Worm (Caenorhabditis elegans) whole organism, young adult: ENCODE results near the gene C25H3.7.

Experiments
- B0035.1 ChIP-seq: sonication (generic microtip); optimal IDR thresholded peaks from 2 replicates; lab custom pipeline; 2016; ENCODE audit warnings: missing genetic modification characterization, mild to moderate bottlenecking, missing compliant biosample characterization, missing genotype, missing genetic modification reagents
- B0261.1 ChIP-seq: sonication (generic microtip); optimal IDR thresholded peaks from 2 replicates; lab custom pipeline; 2016; ENCODE audit warnings: mild to moderate bottlenecking, missing genetic modification characterization, moderate library complexity, missing compliant biosample characterization
- C17E4.6 ChIP-seq: fragments of 200-800 bp; sonication (Bioruptor generic); IDR thresholded peaks from 2 replicates; pipeline ENCODE4 v1.3.6; 2022; ENCODE audit warnings: missing genetic modification reagents, missing genetic modification characterization, missing compliant biosample characterization
- F10E7.11 ChIP-seq: sonication (generic microtip); optimal IDR thresholded peaks from 2 replicates; lab custom pipeline; 2017; ENCODE audit warnings: mild to moderate bottlenecking, missing genetic modification characterization, moderate library complexity, missing compliant biosample characterization
- F37B4.10 ChIP-seq: fragments of 200-800 bp; sonication (Bioruptor generic); IDR thresholded peaks from 2 replicates; pipeline ENCODE4 v1.3.6; 2022; ENCODE audit warnings: missing genetic modification characterization, missing compliant biosample characterization
- F55B11.4 ChIP-seq: sonication (generic microtip); optimal IDR thresholded peaks from 2 replicates; lab custom pipeline; 2016; ENCODE audit warnings: missing compliant biosample characterization, missing genetic modification characterization, borderline replicate concordance; ENCODE audit not compliant: insufficient read depth
- F57A8.1 ChIP-seq: fragments of 200-800 bp; sonication (Bioruptor generic); optimal IDR thresholded peaks from 2 replicates; lab custom pipeline; 2018; ENCODE audit warnings: mild to moderate bottlenecking, missing genetic modification characterization, moderate library complexity, missing compliant biosample characterization
- K11D2.4 ChIP-seq: fragments of 200-800 bp; sonication (Bioruptor generic); IDR thresholded peaks from 2 replicates; pipeline ENCODE4 v1.3.6; 2022; ENCODE audit warnings: missing genetic modification reagents, missing genetic modification characterization, missing compliant biosample characterization
- Y53G8AR.9 ChIP-seq: fragments of 200-800 bp; sonication (Bioruptor generic); conservative IDR thresholded peaks from 2 replicates; pipeline ENCODE4 v1.3.6; 2022; ENCODE audit warnings: missing genetic modification reagents, missing genetic modification characterization, missing compliant biosample characterization
- Y56A3A.18 ChIP-seq: fragments of 200-800 bp; sonication (Bioruptor generic); IDR thresholded peaks from 2 replicates; pipeline ENCODE4 v1.3.6; 2022; ENCODE audit warnings: missing genetic modification reagents, missing genetic modification characterization, missing compliant biosample characterization
- Y79H2A.3 ChIP-seq: fragments of 200-800 bp; sonication (Bioruptor generic); conservative IDR thresholded peaks from 2 replicates; pipeline ENCODE4 v1.3.6; 2022; ENCODE audit warnings: missing genetic modification reagents, missing genetic modification characterization, missing compliant biosample characterization
- Y95B8A.8 ChIP-seq: fragments of 200-800 bp; sonication (Bioruptor generic); IDR thresholded peaks from 2 replicates; pipeline ENCODE4 v1.3.6; 2022; ENCODE audit warnings: missing genetic modification reagents, missing genetic modification characterization, missing compliant biosample characterization
- akir-1 ChIP-seq: fragments of 200-800 bp; sonication (Bioruptor generic); optimal IDR thresholded peaks from 2 replicates; lab custom pipeline; 2018; ENCODE audit warnings: mild to moderate bottlenecking, missing genetic modification characterization, moderate library complexity, missing compliant biosample characterization
- cebp-1 ChIP-seq, 2 experiments: fragments of 200-800 bp in 1 of 2; sonication (Bioruptor generic) in 1 of 2; sonication (generic microtip) in 1 of 2; IDR thresholded peaks in 1 of 2; optimal IDR thresholded peaks in 1 of 2; 2 replicates each; pipeline versions ENCODE4 v1.3.6 to Lab custom; 2017 to 2022; ENCODE audit warnings: missing compliant biosample characterization in 2 of 2, missing genetic modification characterization in 2 of 2, mild to moderate bottlenecking in 1 of 2, missing genetic modification reagents in 1 of 2, moderate library complexity in 1 of 2
- ceh-40 ChIP-seq: fragments of 200-800 bp; sonication (Bioruptor generic); IDR thresholded peaks from 2 replicates; pipeline ENCODE4 v1.3.6; 2022; ENCODE audit warnings: missing genetic modification characterization, missing compliant biosample characterization
- ceh-58 ChIP-seq: fragments of 200-800 bp; sonication (Bioruptor generic); IDR thresholded peaks from 2 replicates; pipeline ENCODE4 v1.3.6; 2022; ENCODE audit warnings: missing genetic modification characterization, missing compliant biosample characterization
- ceh-79 ChIP-seq: sonication (generic microtip); optimal IDR thresholded peaks from 2 replicates; lab custom pipeline; 2017; ENCODE audit warnings: mild to moderate bottlenecking, missing genetic modification characterization, missing compliant biosample characterization
- ceh-91 ChIP-seq: fragments of 200-800 bp; sonication (Bioruptor generic); IDR thresholded peaks from 2 replicates; pipeline ENCODE4 v1.3.6; 2022; ENCODE audit warnings: missing genetic modification reagents, missing genetic modification characterization, missing compliant biosample characterization
- dpff-1 ChIP-seq: sonication (generic microtip); optimal IDR thresholded peaks from 2 replicates; lab custom pipeline; 2017; ENCODE audit warnings: mild to moderate bottlenecking, missing genetic modification characterization, missing compliant biosample characterization
- dpl-1 ChIP-seq: fragments of 150-350 bp; optimal IDR thresholded peaks from 2 replicates; lab custom pipeline; 2014; ENCODE audit warnings: missing biosample characterization, missing genetic modification reagents, missing genetic modification characterization
- efl-1 ChIP-seq: fragments of 150-350 bp; optimal IDR thresholded peaks from 2 replicates; lab custom pipeline; 2014; ENCODE audit warnings: missing biosample characterization, missing genetic modification reagents, missing genetic modification characterization
- egl-44 ChIP-seq: fragments of 200-800 bp; sonication (Bioruptor generic); IDR thresholded peaks from 2 replicates; pipeline ENCODE4 v1.3.6; 2022; ENCODE audit warnings: missing genetic modification reagents, missing genetic modification characterization, missing compliant biosample characterization
- ekl-4 ChIP-seq: fragments of 200-800 bp; sonication (Bioruptor generic); IDR thresholded peaks from 2 replicates; pipeline ENCODE4 v1.3.6; 2022; ENCODE audit warnings: missing genetic modification reagents, missing genetic modification characterization, missing compliant biosample characterization
- fkh-3 ChIP-seq: sonication (generic microtip); optimal IDR thresholded peaks from 2 replicates; lab custom pipeline; 2016; ENCODE audit warnings: mild to moderate bottlenecking, missing genetic modification characterization, missing compliant biosample characterization
- hmg-20 ChIP-seq: fragments of 200-800 bp; sonication (Bioruptor generic); IDR thresholded peaks from 2 replicates; pipeline ENCODE4 v1.3.6; 2022; ENCODE audit warnings: missing genetic modification reagents, missing genetic modification characterization, missing compliant biosample characterization
- lin-35 ChIP-seq, 3 experiments: fragments of 150-350 bp in 2 of 3; sonication (generic microtip) in 1 of 3; optimal IDR thresholded peaks; 2 replicates each; lab custom pipeline; 2014 to 2018; ENCODE audit warnings: missing biosample characterization in 3 of 3, missing genetic modification characterization in 3 of 3, missing genetic modification reagents in 3 of 3
- lir-1 ChIP-seq: fragments of 200-800 bp; sonication (Bioruptor generic); conservative IDR thresholded peaks from 2 replicates; pipeline ENCODE4 v1.3.6; 2022; ENCODE audit warnings: missing genetic modification reagents, missing genetic modification characterization, missing compliant biosample characterization
- madf-3 ChIP-seq: fragments of 200-800 bp; sonication (Bioruptor generic); IDR thresholded peaks from 2 replicates; pipeline ENCODE4 v1.3.6; 2022; ENCODE audit warnings: missing genetic modification reagents, missing genetic modification characterization, missing compliant biosample characterization
- madf-6 ChIP-seq: fragments of 200-800 bp; sonication (Bioruptor generic); IDR thresholded peaks from 2 replicates; pipeline ENCODE4 v1.3.6; 2022; ENCODE audit warnings: missing genetic modification reagents, missing genetic modification characterization, missing compliant biosample characterization
- mxl-1 ChIP-seq: sonication (generic microtip); optimal IDR thresholded peaks from 2 replicates; lab custom pipeline; 2016; ENCODE audit warnings: missing genetic modification characterization, missing compliant biosample characterization
- nfya-1 ChIP-seq: sonication (generic microtip); optimal IDR thresholded peaks from 2 replicates; lab custom pipeline; 2017; ENCODE audit warnings: antibody characterized with exemption, missing compliant biosample characterization, missing genetic modification characterization, borderline replicate concordance; ENCODE audit not compliant: insufficient read depth
- nfyb-1 ChIP-seq: fragments of 200-800 bp; sonication (Bioruptor generic); IDR thresholded peaks from 2 replicates; pipeline ENCODE4 v1.3.6; 2022; ENCODE audit warnings: missing genetic modification reagents, missing genetic modification characterization, missing compliant biosample characterization
- nhr-120 ChIP-seq: fragments of 200-800 bp; sonication (Bioruptor generic); IDR thresholded peaks from 2 replicates; pipeline ENCODE4 v1.3.6; 2022; ENCODE audit warnings: missing genetic modification characterization, missing compliant biosample characterization
- nhr-80 ChIP-seq: sonication (generic microtip); optimal IDR thresholded peaks from 2 replicates; lab custom pipeline; 2016; ENCODE audit warnings: missing genetic modification characterization, missing compliant biosample characterization
- rec-8 ChIP-seq, 2 experiments: sonication (generic microtip); optimal IDR thresholded peaks; 2 replicates each; lab custom pipeline; 2016; ENCODE audit warnings: mild to moderate bottlenecking in 2 of 2, missing genetic modification characterization in 2 of 2, missing genetic modification reagents in 2 of 2, missing genotype in 2 of 2, missing biosample characterization in 1 of 2, missing compliant biosample characterization in 1 of 2, moderate library complexity in 1 of 2
- repo-1 ChIP-seq: sonication (generic microtip); optimal IDR thresholded peaks from 2 replicates; lab custom pipeline; 2017; ENCODE audit warnings: mild to moderate bottlenecking, missing genetic modification characterization, missing compliant biosample characterization
- somi-1 ChIP-seq: fragments of 200-800 bp; sonication (Bioruptor generic); optimal IDR thresholded peaks from 2 replicates; lab custom pipeline; 2018; ENCODE audit warnings: mild to moderate bottlenecking, missing genetic modification characterization, missing compliant biosample characterization
- tlf-1 ChIP-seq: fragments of 200-800 bp; sonication (Bioruptor generic); optimal IDR thresholded peaks from 2 replicates; lab custom pipeline; 2018; ENCODE audit warnings: mild to moderate bottlenecking, missing genetic modification characterization, missing compliant biosample characterization
- ztf-6 ChIP-seq: fragments of 200-800 bp; sonication (Bioruptor generic); IDR thresholded peaks from 2 replicates; pipeline ENCODE4 v1.3.6; 2022; ENCODE audit warnings: missing genetic modification reagents, missing genetic modification characterization, missing compliant biosample characterization

C25H3.7 gene

ce11 chrII:5660736-5661734 is 7.7 kb downstream of the C25H3.7 start, which contains the start of the genes ift-43 and mdt-26 (continued):
- TF ChIP-seq ceh-40 (GFP tag; lab: Robert Waterston, UW) (peak; percentile 83; the same call in 1 of the 2 replicates), B0035.1 (tag; lab: Kevin White, UChicago) (no peak), ztf-6 (peak; percentile 77), Y56A3A.18 (no peak), Y53G8AR.9 (GFP tag; lab: Robert Waterston, UW) (peak; percentile 66; the same call in 1 of the 2 replicates), repo-1 (tag; lab: Kevin White, UChicago) (peak; percentile 65), K11D2.4 (GFP tag; lab: Robert Waterston, UW) (peak; percentile 91), ceh-58 (GFP tag; lab: Robert Waterston, UW) (no peak), akir-1 (GFP tag; lab: Kevin White, UChicago) (no peak), C17E4.6 (peak; percentile 53; the same call in 1 of the 2 replicates), dpff-1 (tag; lab: Kevin White, UChicago) (no peak), B0261.1 (no peak), nhr-80 (no peak), efl-1 (GFP tag; lab: Kevin White, UChicago) (peak; percentile 44), Y79H2A.3 (GFP tag; lab: Robert Waterston, UW) (peak; percentile 81; the same call in 1 of the 2 replicates), nfya-1 (tag; lab: Kevin White, UChicago) (no peak), egl-44 (GFP tag; lab: Robert Waterston, UW) (peak; percentile 81), tlf-1 (GFP tag; lab: Kevin White, UChicago) (no peak), F37B4.10 (GFP tag; lab: Robert Waterston, UW) (no peak), madf-6 (peak; percentile 62), ekl-4 (GFP tag; lab: Robert Waterston, UW) (peak; percentile 83), Y95B8A.8 (GFP tag; lab: Robert Waterston, UW) (peak; percentile 65), ceh-91 (GFP tag; lab: Robert Waterston, UW) (0 out of 2 replicates have a peak, but pooled peaks have one; percentile 13), nfyb-1 (GFP tag; lab: Robert Waterston, UW) (peak; percentile 100), madf-3 (GFP tag; lab: Robert Waterston, UW) (peak; percentile 93), lir-1 (GFP tag; lab: Robert Waterston, UW) (peak; percentile 48; the same call in 1 of the 2 replicates), F10E7.11 (tag; lab: Kevin White, UChicago) (no peak), F55B11.4 (tag; lab: Kevin White, UChicago) (no peak), dpl-1 (GFP tag; lab: Kevin White, UChicago) (peak; percentile 40), fkh-3 (tag; lab: Kevin White, UChicago) (no peak), nhr-120 (GFP tag; lab: Robert Waterston, UW) (no peak), F57A8.1 (GFP tag; lab: Kevin White, UChicago) (peak; percentile 80), hmg-20 (peak; percentile 10; the same call in 1 of the 2 replicates), somi-1 (no peak), lin-35 (GFP tag; optimal IDR thresholded peaks at IDR 0.05; lab: Kevin White, UChicago) (peak in 2 of 3 experiments; percentile 0 to 60), ceh-79 (tag; lab: Kevin White, UChicago) (no peak), cebp-1 (GFP tag; IDR thresholded peaks at IDR 0.05; lab: Robert Waterston, UW) (peak; percentile 77), cebp-1 (tag; optimal IDR thresholded peaks at IDR 0.05; lab: Kevin White, UChicago) (peak; percentile 80), mxl-1 (tag; lab: Kevin White, UChicago) (no peak), rec-8 (tag; optimal IDR thresholded peaks at IDR 0.05; lab: Kevin White, UChicago) (peak; percentile 11 to 40)
- TF ChIP-seq, all 124 proteins: peak for 74
